Fruit fly (Drosophila melanogaster) whole organism, embryonic: ENCODE results near the gene FucTD.

Source experiments
- B-H1 ChIP-seq: fragments of 200-800 bp; sonication (Bioruptor generic); IDR thresholded peaks from 3 replicates; pipeline ENCODE4 v1.3.6; 2022; ENCODE audit warnings: missing biosample characterization, missing genetic modification characterization
- Blimp-1 ChIP-seq: fragments of 200-800 bp; sonication (Bioruptor generic); optimal IDR thresholded peaks from 3 replicates; lab custom pipeline; 2018; ENCODE audit warnings: missing biosample characterization, missing genetic modification characterization, mild to moderate bottlenecking, moderate library complexity, missing genetic modification reagents
- CG1024 ChIP-seq: fragments of 200-800 bp; sonication (Bioruptor generic); IDR thresholded peaks from 2 replicates; pipeline ENCODE4 v1.3.6; 2022; ENCODE audit warnings: missing biosample characterization, missing genetic modification characterization
- CG10321 ChIP-seq: fragments of 200-800 bp; sonication (Bioruptor generic); IDR thresholded peaks from 2 replicates; pipeline ENCODE4 v1.3.6; 2022; ENCODE audit warnings: missing biosample characterization, missing genetic modification characterization
- CG10959 ChIP-seq: fragments of 200-800 bp; sonication (Bioruptor generic); IDR thresholded peaks from 2 replicates; pipeline ENCODE4 v1.3.6; 2022; ENCODE audit warnings: missing biosample characterization, missing genetic modification characterization
- CG11085 ChIP-seq: fragments of 200-800 bp; sonication (Bioruptor generic); IDR thresholded peaks from 2 replicates; pipeline ENCODE4 v1.3.6; 2022; ENCODE audit warnings: missing biosample characterization, missing genetic modification characterization
- CG11093 ChIP-seq: fragments of 200-800 bp; sonication (Bioruptor generic); IDR thresholded peaks from 3 replicates; pipeline ENCODE4 v1.3.6; 2022; ENCODE audit warnings: missing biosample characterization, missing genetic modification characterization
- CG11504 ChIP-seq: fragments of 200-800 bp; sonication (Bioruptor generic); optimal IDR thresholded peaks from 3 replicates; lab custom pipeline; 2019; ENCODE audit warnings: missing biosample characterization, mild to moderate bottlenecking, missing genetic modification characterization, moderate library complexity
- CG12391 ChIP-seq: fragments of 200-800 bp; sonication (Bioruptor generic); optimal IDR thresholded peaks from 3 replicates; lab custom pipeline; 2018; ENCODE audit warnings: missing biosample characterization, mild to moderate bottlenecking, missing genetic modification characterization, moderate library complexity
- CG12659 ChIP-seq: fragments of 200-800 bp; sonication (Bioruptor generic); optimal IDR thresholded peaks from 3 replicates; lab custom pipeline; 2017; ENCODE audit warnings: mild to moderate bottlenecking, missing biosample characterization, missing genetic modification reagents, missing genetic modification characterization
- CG1529 ChIP-seq: fragments of 200-800 bp; sonication (Bioruptor generic); optimal IDR thresholded peaks from 3 replicates; lab custom pipeline; 2018; ENCODE audit warnings: missing biosample characterization, missing genetic modification characterization
- CG1602 ChIP-seq: fragments of 200-800 bp; sonication (Bioruptor generic); optimal IDR thresholded peaks from 3 replicates; lab custom pipeline; 2016; ENCODE audit warnings: missing biosample characterization, missing genetic modification characterization
- CG1647 ChIP-seq: fragments of 200-800 bp; sonication (Bioruptor generic); optimal IDR thresholded peaks from 3 replicates; lab custom pipeline; 2016; ENCODE audit warnings: missing biosample characterization, missing genetic modification characterization
- CG17186 ChIP-seq: fragments of 200-800 bp; sonication (Bioruptor generic); optimal IDR thresholded peaks from 3 replicates; lab custom pipeline; 2017; ENCODE audit warnings: missing biosample characterization, missing genetic modification reagents, missing genetic modification characterization
- CG17568 ChIP-seq: fragments of 200-800 bp; sonication (Bioruptor generic); optimal IDR thresholded peaks from 2 replicates; lab custom pipeline; 2018; ENCODE audit warnings: missing biosample characterization, mild to moderate bottlenecking, missing genetic modification characterization, moderate library complexity
- CG17802 ChIP-seq: fragments of 200-800 bp; sonication (Bioruptor generic); optimal IDR thresholded peaks from 2 replicates; lab custom pipeline; 2018; ENCODE audit warnings: missing biosample characterization, mild to moderate bottlenecking, missing genetic modification characterization, moderate library complexity
- CG1792 ChIP-seq: fragments of 200-800 bp; sonication (Bioruptor generic); optimal IDR thresholded peaks from 2 replicates; lab custom pipeline; 2016; ENCODE audit warnings: missing biosample characterization, missing genetic modification characterization
- CG1832 ChIP-seq: fragments of 200-800 bp; sonication (Bioruptor generic); optimal IDR thresholded peaks from 2 replicates; lab custom pipeline; 2017; ENCODE audit warnings: missing biosample characterization, mild to moderate bottlenecking, missing genetic modification characterization, inconsistent platforms
- CG18476 ChIP-seq: fragments of 200-800 bp; sonication (Bioruptor generic); optimal IDR thresholded peaks from 2 replicates; lab custom pipeline; 2016; ENCODE audit warnings: missing biosample characterization, mild to moderate bottlenecking, missing genetic modification characterization
- CG2116 ChIP-seq: fragments of 200-800 bp; sonication (Bioruptor generic); optimal IDR thresholded peaks from 3 replicates; lab custom pipeline; 2018; ENCODE audit warnings: missing biosample characterization, mild to moderate bottlenecking, missing genetic modification characterization
- CkIIα-i1 ChIP-seq: fragments of 200-800 bp; sonication (Bioruptor generic); IDR thresholded peaks from 2 replicates; pipeline ENCODE4 v1.3.6; 2022; ENCODE audit warnings: missing biosample characterization, missing genetic modification characterization
- Dad ChIP-seq: fragments of 200-800 bp; sonication (Bioruptor generic); optimal IDR thresholded peaks from 3 replicates; lab custom pipeline; 2016; ENCODE audit warnings: missing biosample characterization, missing genetic modification characterization
- E2f2 ChIP-seq: fragments of 200-800 bp; sonication (Bioruptor generic); IDR thresholded peaks from 2 replicates; pipeline ENCODE4 v1.3.6; 2022; ENCODE audit warnings: missing biosample characterization, missing genetic modification characterization
- HmgZ ChIP-seq: fragments of 200-800 bp; sonication (Bioruptor generic); optimal IDR thresholded peaks from 2 replicates; lab custom pipeline; 2018; ENCODE audit warnings: missing biosample characterization, mild to moderate bottlenecking, missing genetic modification characterization
- Lim3 ChIP-seq: fragments of 200-800 bp; sonication (Bioruptor generic); IDR thresholded peaks from 2 replicates; pipeline ENCODE4 v1.3.6; 2022; ENCODE audit warnings: missing biosample characterization, missing genetic modification characterization
- Mes4 ChIP-seq: fragments of 200-800 bp; sonication (Bioruptor generic); optimal IDR thresholded peaks from 2 replicates; lab custom pipeline; 2016; ENCODE audit warnings: missing biosample characterization, missing genetic modification characterization
- Mrtf ChIP-seq: fragments of 200-800 bp; sonication (Bioruptor generic); IDR thresholded peaks from 3 replicates; pipeline ENCODE4 v1.3.6; 2022; ENCODE audit warnings: missing biosample characterization, missing genetic modification characterization
- Neu2 ChIP-seq: fragments of 200-800 bp; sonication (Bioruptor generic); optimal IDR thresholded peaks from 3 replicates; lab custom pipeline; 2016; ENCODE audit warnings: missing biosample characterization, missing genetic modification characterization, borderline replicate concordance
- Nf-YB ChIP-seq: fragments of 200-800 bp; sonication (Bioruptor generic); optimal IDR thresholded peaks from 3 replicates; lab custom pipeline; 2019; ENCODE audit warnings: missing biosample characterization, mild to moderate bottlenecking, missing genetic modification characterization, moderate library complexity
- Scr ChIP-seq: fragments of 200-800 bp; sonication (Bioruptor generic); IDR thresholded peaks from 2 replicates; pipeline ENCODE4 v1.3.6; 2022; ENCODE audit warnings: missing biosample characterization, missing genetic modification characterization; ENCODE audit not compliant: partially characterized antibody
- TFAM ChIP-seq: fragments of 200-800 bp; sonication (Bioruptor generic); optimal IDR thresholded peaks from 2 replicates; lab custom pipeline; 2017; ENCODE audit warnings: missing biosample characterization, missing genetic modification characterization, inconsistent platforms
- bab2 ChIP-seq: fragments of 200-800 bp; sonication (Bioruptor generic); optimal IDR thresholded peaks from 2 replicates; lab custom pipeline; 2016; ENCODE audit warnings: missing biosample characterization, missing genetic modification characterization
- bigmax ChIP-seq: fragments of 200-800 bp; sonication (Bioruptor generic); optimal IDR thresholded peaks from 2 replicates; lab custom pipeline; 2018; ENCODE audit warnings: missing biosample characterization, mild to moderate bottlenecking, missing genetic modification characterization
- cad ChIP-seq: fragments of >200 bp; optimal IDR thresholded peaks from 2 replicates; lab custom pipeline; 2017; ENCODE audit warnings: missing biosample characterization, missing genetic modification characterization
- cato ChIP-seq: fragments of 200-800 bp; sonication (Bioruptor generic); optimal IDR thresholded peaks from 2 replicates; lab custom pipeline; 2016; ENCODE audit warnings: missing biosample characterization, missing genetic modification characterization, borderline replicate concordance
- cg ChIP-seq: fragments of 200-800 bp; sonication (Bioruptor generic); optimal IDR thresholded peaks from 3 replicates; lab custom pipeline; 2019; ENCODE audit warnings: missing biosample characterization, mild to moderate bottlenecking, missing genetic modification characterization, moderate library complexity
- da ChIP-seq: fragments of 200-800 bp; sonication (Bioruptor generic); optimal IDR thresholded peaks from 2 replicates; lab custom pipeline; 2016; ENCODE audit warnings: missing biosample characterization, missing genetic modification characterization
- dmrt99B ChIP-seq: fragments of 200-800 bp; sonication (Bioruptor generic); optimal IDR thresholded peaks from 2 replicates; lab custom pipeline; 2018; ENCODE audit warnings: missing biosample characterization, mild to moderate bottlenecking, missing genetic modification characterization, moderate library complexity
- ewg ChIP-seq: fragments of 200-800 bp; sonication (Bioruptor generic); optimal IDR thresholded peaks from 3 replicates; lab custom pipeline; 2017; ENCODE audit warnings: mild to moderate bottlenecking, missing biosample characterization, missing genetic modification reagents, missing genetic modification characterization
- fd3F ChIP-seq: fragments of 200-800 bp; sonication (Bioruptor generic); optimal IDR thresholded peaks from 2 replicates; lab custom pipeline; 2018; ENCODE audit warnings: missing biosample characterization, mild to moderate bottlenecking, missing genetic modification characterization, moderate library complexity
- fru ChIP-seq: fragments of >200 bp; optimal IDR thresholded peaks from 2 replicates; lab custom pipeline; 2017
- fu2 ChIP-seq: fragments of 200-800 bp; sonication (Bioruptor generic); optimal IDR thresholded peaks from 2 replicates; lab custom pipeline; 2016; ENCODE audit warnings: missing biosample characterization, missing genetic modification characterization
- gsb ChIP-seq: fragments of 200-800 bp; sonication (Bioruptor generic); IDR thresholded peaks from 2 replicates; pipeline ENCODE4 v1.3.6; 2022; ENCODE audit warnings: missing biosample characterization, missing genetic modification characterization
- h ChIP-seq: fragments of >200 bp; optimal IDR thresholded peaks from 2 replicates; lab custom pipeline; 2017
- hkb ChIP-seq, 2 experiments: fragments of 200-800 bp in 1 of 2; fragments of >200 bp in 1 of 2; sonication (Bioruptor generic) in 1 of 2; IDR thresholded peaks in 1 of 2; optimal IDR thresholded peaks in 1 of 2; 2 replicates each; pipeline versions ENCODE4 v1.3.6 to Lab custom; 2017 to 2022; ENCODE audit warnings: missing biosample characterization in 1 of 2, missing genetic modification characterization in 1 of 2
- jigr1 ChIP-seq: fragments of 200-800 bp; sonication (Bioruptor generic); IDR thresholded peaks from 3 replicates; pipeline ENCODE4 v1.3.6; 2022; ENCODE audit warnings: missing biosample characterization, missing genetic modification characterization
- jumu ChIP-seq: fragments of 200-800 bp; sonication (Bioruptor generic); optimal IDR thresholded peaks from 3 replicates; lab custom pipeline; 2016; ENCODE audit warnings: missing biosample characterization, missing genetic modification characterization
- pzg ChIP-seq: fragments of 200-800 bp; sonication (Bioruptor generic); optimal IDR thresholded peaks from 3 replicates; lab custom pipeline; 2018; ENCODE audit warnings: missing biosample characterization, mild to moderate bottlenecking, missing genetic modification characterization, moderate library complexity
- row ChIP-seq: fragments of 200-800 bp; sonication (Bioruptor generic); IDR thresholded peaks from 3 replicates; pipeline ENCODE4 v1.3.6; 2022; ENCODE audit warnings: missing biosample characterization, missing genetic modification characterization
- run ChIP-seq: fragments of 200-800 bp; sonication (Bioruptor generic); optimal IDR thresholded peaks from 3 replicates; lab custom pipeline; 2018; ENCODE audit warnings: missing biosample characterization, mild to moderate bottlenecking, missing genetic modification characterization
- unc-4 ChIP-seq: fragments of 200-800 bp; sonication (Bioruptor generic); IDR thresholded peaks from 2 replicates; pipeline ENCODE4 v1.3.6; 2022; ENCODE audit warnings: missing biosample characterization, missing genetic modification characterization; ENCODE audit not compliant: partially characterized antibody
- vfl ChIP-seq: fragments of 200-800 bp; sonication (Bioruptor generic); optimal IDR thresholded peaks from 2 replicates; lab custom pipeline; 2016; ENCODE audit warnings: missing biosample characterization, missing genetic modification characterization

FucTD gene

DNA sequence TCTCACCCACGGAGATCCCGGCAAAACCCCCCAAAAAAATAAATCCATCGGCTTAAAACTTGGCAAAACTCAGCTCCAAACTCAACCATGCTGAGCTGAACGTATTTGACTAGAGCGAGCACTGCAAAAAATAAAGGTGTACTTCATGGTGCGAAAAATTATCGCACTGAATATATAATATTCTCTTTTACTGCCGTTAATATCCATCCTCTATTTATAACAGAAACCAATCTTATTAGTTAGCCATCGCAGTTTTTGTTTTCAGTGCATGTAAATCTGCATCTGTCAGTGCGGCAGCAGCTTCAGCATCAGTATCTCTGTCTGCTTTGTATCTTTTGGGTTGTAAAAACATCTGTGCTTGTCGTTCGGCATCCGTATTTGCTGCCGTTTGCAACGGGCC, 45.1 kb upstream of the FucTD start (continued):
- TF ChIP-seq row (GFP tag; lab: Robert Waterston, UW) (peak; percentile 27; the same call in 1 of the 3 replicates), CG1024 (GFP tag; lab: Robert Waterston, UW) (peak; percentile 30; the same call in 1 of the 2 replicates), CG12391 (tag; lab: Kevin White, UChicago) (peak; percentile 17), vfl (no peak), HmgZ (tag; lab: Kevin White, UChicago) (no peak), fu2 (GFP tag; lab: Kevin White, UChicago) (no peak), CG17186 (no peak), CG1602 (GFP tag; lab: Kevin White, UChicago) (no peak), bab2 (no peak), bigmax (GFP tag; lab: Kevin White, UChicago) (no peak), pzg (GFP tag; lab: Kevin White, UChicago) (no peak), Blimp-1 (GFP tag; lab: Kevin White, UChicago) (peak; percentile 36), jigr1 (GFP tag; lab: Robert Waterston, UW) (no peak), CG1792 (GFP tag; lab: Kevin White, UChicago) (no peak), cg (GFP tag; lab: Kevin White, UChicago) (no peak), CG11093 (GFP tag; lab: Robert Waterston, UW) (0 out of 3 replicates have a peak, but pooled peaks have one; percentile 39), cato (GFP tag; lab: Kevin White, UChicago) (no peak), CG1647 (GFP tag; lab: Kevin White, UChicago) (no peak), CG11085 (no peak), Mrtf (GFP tag; lab: Robert Waterston, UW) (no peak), h (lab: Kevin White, UChicago) (no peak), dmrt99B (tag; lab: Kevin White, UChicago) (peak; percentile 47), Nf-YB (GFP tag; lab: Kevin White, UChicago) (no peak), Mes4 (GFP tag; lab: Kevin White, UChicago) (no peak), B-H1 (GFP tag; lab: Robert Waterston, UW) (no peak), hkb (optimal IDR thresholded peaks at IDR 0.05; lab: Kevin White, UChicago) (no peak), hkb (GFP tag; IDR thresholded peaks at IDR 0.05; lab: Robert Waterston, UW) (peak; percentile 43; the same call in 1 of the 2 replicates), CkIIα-i1 (GFP tag; lab: Robert Waterston, UW) (no peak), CG17568 (GFP tag; lab: Kevin White, UChicago) (no peak), CG17802 (no peak), unc-4 (GFP tag; lab: Robert Waterston, UW) (no peak), CG11504 (tag; lab: Kevin White, UChicago) (peak; percentile 56), CG1529 (GFP tag; lab: Kevin White, UChicago) (no peak), run (no peak), CG10959 (GFP tag; lab: Robert Waterston, UW) (no peak), CG18476 (GFP tag; lab: Kevin White, UChicago) (no peak), fd3F (GFP tag; lab: Kevin White, UChicago) (no peak), gsb (GFP tag; lab: Robert Waterston, UW) (no peak), TFAM (GFP tag; lab: Kevin White, UChicago) (no peak), cad (GFP tag; lab: Kevin White, UChicago) (no peak), ewg (GFP tag; lab: Kevin White, UChicago) (peak; percentile 3), CG1832 (GFP tag; lab: Kevin White, UChicago) (no peak), CG2116 (no peak), CG12659 (no peak), Dad (GFP tag; lab: Kevin White, UChicago) (no peak), Scr (GFP tag; lab: Robert Waterston, UW) (no peak), E2f2 (GFP tag; lab: Robert Waterston, UW) (no peak), Neu2 (GFP tag; lab: Kevin White, UChicago) (no peak), Lim3 (no peak), CG10321 (GFP tag; lab: Robert Waterston, UW) (no peak), fru (lab: Kevin White, UChicago) (no peak), jumu (GFP tag; lab: Kevin White, UChicago) (no peak), da (no peak)
